Worm (Caenorhabditis elegans) whole organism, L4 larva: ENCODE measurements around the gene cpna-1.

Source experiments
- F37D6.2 ChIP-seq: sonication (generic microtip); optimal IDR thresholded peaks from 2 replicates; lab custom pipeline; 2016; ENCODE audit warnings: mild to moderate bottlenecking, missing genetic modification characterization, missing compliant biosample characterization
- aha-1 ChIP-seq: fragments of 150-350 bp; peaks from one replicate; lab custom pipeline; 2014; ENCODE audit warnings: missing biosample characterization, missing genetic modification characterization
- ama-1 ChIP-seq: fragments of 150-350 bp; optimal IDR thresholded peaks from 2 replicates; lab custom pipeline; 2014; ENCODE audit warnings: inconsistent platforms, mixed read lengths
- ceh-32 ChIP-seq: sonication (generic microtip); optimal IDR thresholded peaks from 2 replicates; lab custom pipeline; 2016; ENCODE audit warnings: mild to moderate bottlenecking, missing genetic modification characterization, missing compliant biosample characterization; ENCODE audit not compliant: poor library complexity
- cey-2 ChIP-seq: sonication (generic microtip); optimal IDR thresholded peaks from 3 replicates; lab custom pipeline; 2017; ENCODE audit warnings: missing genetic modification characterization, mild to moderate bottlenecking, missing compliant biosample characterization, antibody characterized with exemption, borderline replicate concordance; ENCODE audit not compliant: insufficient read depth
- dmd-8 ChIP-seq: fragments of 200-800 bp; sonication (Bioruptor generic); IDR thresholded peaks from 2 replicates; pipeline ENCODE4 v1.3.6; 2022; ENCODE audit warnings: missing genetic modification characterization, missing compliant biosample characterization
- lin-15B ChIP-seq: fragments of 150-350 bp; sonication (generic microtip); optimal IDR thresholded peaks from 3 replicates; lab custom pipeline; 2014; ENCODE audit warnings: missing biosample characterization, missing genetic modification characterization
- lin-29 ChIP-seq: fragments of 200-800 bp; sonication (Bioruptor generic); IDR thresholded peaks from 2 replicates; pipeline ENCODE4 v1.3.6; 2022; ENCODE audit warnings: missing genetic modification reagents, missing genetic modification characterization, missing compliant biosample characterization
- nhr-111 ChIP-seq: fragments of 200-800 bp; sonication (Bioruptor generic); optimal IDR thresholded peaks from 2 replicates; lab custom pipeline; 2018; ENCODE audit warnings: mild to moderate bottlenecking, missing genetic modification characterization, missing compliant biosample characterization
- nhr-237 ChIP-seq: sonication (generic microtip); optimal IDR thresholded peaks from 2 replicates; lab custom pipeline; 2017; ENCODE audit warnings: missing biosample characterization, missing genetic modification characterization
- unc-39 ChIP-seq: sonication (generic microtip); optimal IDR thresholded peaks from 2 replicates; lab custom pipeline; 2017; ENCODE audit warnings: missing biosample characterization, missing genetic modification characterization
- zag-1 ChIP-seq: fragments of 150-350 bp; optimal IDR thresholded peaks from 2 replicates; lab custom pipeline; 2014; ENCODE audit warnings: missing biosample characterization, missing genetic modification characterization
- zfp-3 ChIP-seq: fragments of 200-800 bp; sonication (Bioruptor generic); conservative IDR thresholded peaks from 2 replicates; pipeline ENCODE4 v1.3.6; 2022; ENCODE audit warnings: missing genetic modification reagents, missing genetic modification characterization, missing compliant biosample characterization

ce11 chrII:4173842-4174241 is 12.6 kb upstream of the cpna-1 start:
- TF ChIP-seq zfp-3 (GFP tag; lab: Robert Waterston, UW) (no peak), dmd-8 (GFP tag; lab: Robert Waterston, UW) (no peak), F37D6.2 (tag; lab: Kevin White, UChicago) (no peak), nhr-111 (GFP tag; lab: Kevin White, UChicago) (no peak), lin-15B (no peak), lin-29 (GFP tag; lab: Robert Waterston, UW) (no peak), cey-2 (no peak), ceh-32 (tag; lab: Kevin White, UChicago) (no peak), nhr-237 (no peak), ama-1 (no peak), zag-1 (tag; lab: Kevin White, UChicago) (no peak), aha-1 (tag; lab: Kevin White, UChicago) (no peak), unc-39 (tag; lab: Kevin White, UChicago) (no peak)
